Worm (Caenorhabditis elegans) whole organism, late embryonic: Measurements from ENCODE around the gene C39B10.3.

ENCODE experiments used
- ama-1 ChIP-seq: fragments of 150-350 bp; optimal IDR thresholded peaks from 2 replicates; lab custom pipeline; 2014
- elt-4 ChIP-seq: sonication (generic microtip); optimal IDR thresholded peaks from 2 replicates; lab custom pipeline; 2016; ENCODE audit warnings: missing genetic modification characterization, missing compliant biosample characterization
- pqm-1 ChIP-seq: sonication (generic microtip); optimal IDR thresholded peaks from 2 replicates; lab custom pipeline; 2016; ENCODE audit warnings: missing genetic modification characterization, missing compliant biosample characterization

DNA sequence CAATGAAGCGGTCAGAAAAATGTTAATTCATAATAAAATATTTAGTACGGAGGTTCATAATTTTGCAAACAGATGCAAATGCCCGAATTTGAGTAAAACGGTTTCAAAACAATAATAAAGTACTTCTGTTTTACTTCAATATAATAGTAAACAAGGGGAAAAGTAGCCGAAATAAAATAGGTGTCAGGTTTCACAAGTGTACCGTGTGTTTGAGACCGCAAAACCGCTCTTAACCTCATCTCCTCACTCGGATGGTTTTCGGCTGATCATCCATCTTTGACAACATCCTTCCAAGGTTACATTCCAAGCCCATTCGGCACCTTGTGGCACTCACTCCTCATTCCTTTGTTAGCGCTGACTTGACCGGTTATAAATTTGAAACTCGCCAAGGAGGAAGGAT lies 6.5 kb upstream of the C39B10.3 start:
- no peak for TF ChIP-seq elt-4 (tag; lab: Kevin White, UChicago)
- no peak for TF ChIP-seq pqm-1 (tag; lab: Kevin White, UChicago)
- no peak for TF ChIP-seq ama-1 (lab: Kevin White, UChicago)
